Fruit fly (Drosophila melanogaster) whole organism, wandering third instar larva: ENCODE data around the gene CCT1.

Source experiments
- Hnf4 ChIP-seq: fragments of 200-800 bp; sonication (Bioruptor generic); optimal IDR thresholded peaks from 2 replicates; lab custom pipeline; 2016; ENCODE audit warnings: missing biosample characterization, mild to moderate bottlenecking, missing genetic modification characterization
- Hr78 ChIP-seq: fragments of >200 bp; optimal IDR thresholded peaks from 2 replicates; lab custom pipeline; 2017; ENCODE audit warnings: missing biosample characterization, missing genetic modification characterization
- Jra ChIP-seq: sonication (Bioruptor generic); optimal IDR thresholded peaks from 2 replicates; lab custom pipeline; 2016; ENCODE audit warnings: missing biosample characterization, missing genetic modification characterization
- Myc ChIP-seq: fragments of >200 bp; optimal IDR thresholded peaks from 2 replicates; lab custom pipeline; 2017
- N ChIP-seq: fragments of >200 bp; optimal IDR thresholded peaks from 2 replicates; lab custom pipeline; 2018; ENCODE audit warnings: missing biosample characterization, missing external identifiers, missing genetic modification characterization
- OdsH ChIP-seq: fragments of 200-800 bp; sonication (Bioruptor generic); optimal IDR thresholded peaks from 2 replicates; lab custom pipeline; 2016; ENCODE audit warnings: missing biosample characterization, mild to moderate bottlenecking, missing genetic modification characterization
- foxo ChIP-seq, 2 experiments: fragments of 200-800 bp; sonication (Bioruptor generic); optimal IDR thresholded peaks; 2 replicates in 1 of 2; 3 replicates in 1 of 2; lab custom pipeline; 2016 to 2017; ENCODE audit warnings: missing biosample characterization in 2 of 2, missing genetic modification characterization in 2 of 2
- fru ChIP-seq: fragments of 200-800 bp; sonication (Bioruptor generic); optimal IDR thresholded peaks from 3 replicates; lab custom pipeline; 2016; ENCODE audit warnings: missing biosample characterization, mild to moderate bottlenecking, missing genetic modification characterization
- h ChIP-seq: fragments of 200-800 bp; sonication (Bioruptor generic); optimal IDR thresholded peaks from 3 replicates; lab custom pipeline; 2016; ENCODE audit warnings: missing biosample characterization, mild to moderate bottlenecking, missing genetic modification characterization
- pan ChIP-seq: fragments of >200 bp; optimal IDR thresholded peaks from 2 replicates; lab custom pipeline; 2017
- psq ChIP-seq: fragments of 200-800 bp; sonication (Bioruptor generic); optimal IDR thresholded peaks from 3 replicates; lab custom pipeline; 2017; ENCODE audit warnings: missing biosample characterization, mild to moderate bottlenecking, missing genetic modification characterization, moderate library complexity
- rgr ChIP-seq: fragments of 200-800 bp; sonication (Bioruptor generic); optimal IDR thresholded peaks from 3 replicates; lab custom pipeline; 2016; ENCODE audit warnings: missing biosample characterization, mild to moderate bottlenecking, missing genetic modification characterization
- tai ChIP-seq: sonication (Bioruptor generic); optimal IDR thresholded peaks from 2 replicates; lab custom pipeline; 2016; ENCODE audit warnings: missing biosample characterization, missing genetic modification characterization
- woc ChIP-seq: sonication (Bioruptor generic); optimal IDR thresholded peaks from 2 replicates; lab custom pipeline; 2016; ENCODE audit warnings: missing biosample characterization, mild to moderate bottlenecking, missing genetic modification characterization

DNA sequence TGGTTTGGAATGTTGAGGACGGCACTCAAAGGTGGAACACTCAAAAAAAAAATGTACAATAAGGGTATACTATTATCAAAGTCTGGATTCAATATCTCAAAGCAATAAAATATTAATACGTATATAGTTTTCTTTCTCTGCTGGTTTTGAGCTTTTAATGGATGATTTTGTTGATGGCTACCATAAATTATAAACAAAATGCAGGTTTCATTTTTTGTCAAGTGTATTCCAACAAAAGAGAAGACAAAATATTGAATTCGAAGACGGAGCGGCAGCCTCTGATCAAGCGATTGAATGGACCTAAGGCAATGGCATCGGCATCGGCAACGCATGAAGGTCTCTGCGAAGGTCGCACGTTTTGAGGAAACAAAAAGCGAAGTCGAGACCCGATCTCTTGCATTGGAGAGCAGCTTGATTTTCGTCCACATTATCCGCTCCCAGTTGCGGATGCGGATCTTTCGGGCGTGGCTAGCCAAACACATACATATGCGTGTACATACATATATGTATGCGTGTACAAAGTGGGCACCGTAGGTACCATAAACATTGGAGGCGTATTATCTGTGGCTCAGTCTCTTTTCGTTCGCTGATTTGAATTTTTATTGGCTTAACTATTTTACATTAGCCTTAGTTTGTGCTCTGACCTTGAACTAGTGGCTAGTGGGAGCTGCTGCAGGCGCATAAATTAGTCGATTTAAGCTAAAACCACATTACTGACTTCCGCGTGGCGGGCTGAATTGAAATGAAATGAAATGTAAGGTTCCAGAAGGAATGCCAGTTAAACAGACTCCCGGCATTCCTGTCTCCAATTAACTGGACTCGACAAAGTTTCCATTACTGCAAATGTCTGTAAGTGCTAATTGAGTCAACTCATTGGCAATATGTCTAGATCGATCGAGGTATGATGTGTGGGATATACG lies 45.5 kb upstream of the CCT1 start:
- TF ChIP-seq Hnf4 (GFP tag; lab: Kevin White, UChicago) (peak; percentile 41), fru (GFP tag; lab: Kevin White, UChicago) (peak; percentile 66), Myc (lab: Kevin White, UChicago) (no peak), foxo (GFP tag; optimal IDR thresholded peaks at IDR 0.05; lab: Kevin White, UChicago) (peak in 1 of 2 experiments; percentile 59), Hr78 (GFP tag; lab: Kevin White, UChicago) (no peak), OdsH (GFP tag; lab: Kevin White, UChicago) (peak; percentile 53), woc (peak; percentile 15), pan (no peak), psq (GFP tag; lab: Kevin White, UChicago) (peak; percentile 51), h (GFP tag; lab: Kevin White, UChicago) (peak; percentile 72), rgr (GFP tag; lab: Kevin White, UChicago) (peak; percentile 60), N (GFP tag; lab: Kevin White, UChicago) (no peak), tai (GFP tag; lab: Kevin White, UChicago) (no peak), Jra (GFP tag; lab: Kevin White, UChicago) (no peak)
